ENCODE assay signal across 4 fruit fly cellular contexts in the genomic region with DNA sequence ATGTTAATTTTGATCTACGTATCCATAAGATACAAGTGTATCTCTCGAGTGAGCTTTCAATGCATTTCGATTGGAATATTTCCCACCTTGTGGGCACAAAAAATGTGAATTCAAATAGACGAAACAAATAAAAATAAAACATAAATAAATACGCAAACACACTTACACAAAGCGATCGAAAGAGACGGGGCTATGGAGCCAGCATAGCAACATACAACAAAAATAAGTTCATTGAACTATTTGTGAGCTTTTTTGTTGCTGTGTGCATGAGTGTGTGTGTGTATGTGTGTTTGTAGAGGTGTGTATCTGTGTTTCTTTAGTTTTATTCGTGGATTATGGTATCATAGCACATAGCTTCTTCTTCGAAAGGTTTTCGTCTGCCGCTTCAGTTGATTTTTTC.
TF ChIP-seq lines count a peak whose summit lies in the region.

No protein-coding gene starts in this region.

- TF ChIP-seq CTCF in whole organism, embryonic (GFP tag; optimal IDR thresholded peaks at IDR 0.05; lab: Kevin White, UChicago) = no peak

TF ChIP-seq in whole organism, embryonic, 481 proteins besides CTCF, POLR2A, EP300 and RAD21 (continues in another document):
- TF ChIP-seq Stat92E (GFP tag; optimal IDR thresholded peaks at IDR 0.05; lab: Kevin White, UChicago) = peak in 1 of 3 experiments; percentile 54
- TF ChIP-seq sens (GFP tag; lab: Kevin White, UChicago) = peak; percentile 40
- peak; percentile 11 for TF ChIP-seq lab (GFP tag; optimal IDR thresholded peaks at IDR 0.05; lab: Kevin White, UChicago)
- peak; percentile 30 for TF ChIP-seq fd64A (GFP tag; optimal IDR thresholded peaks at IDR 0.05; lab: Kevin White, UChicago)
- no peak for TF ChIP-seq hkb (optimal IDR thresholded peaks at IDR 0.05; lab: Kevin White, UChicago)
- TF ChIP-seq hkb (GFP tag; IDR thresholded peaks at IDR 0.05; lab: Robert Waterston, UW) = no peak
- no peak for TF ChIP-seq CG11723 (GFP tag; optimal IDR thresholded peaks at IDR 0.05; lab: Kevin White, UChicago)
- peak; percentile 48; the same call in 1 of the 2 replicates for TF ChIP-seq CG4360 (GFP tag; IDR thresholded peaks at IDR 0.05; lab: Robert Waterston, UW)
- TF ChIP-seq CG4820 (GFP tag; optimal IDR thresholded peaks at IDR 0.05; lab: Kevin White, UChicago) = no peak
- TF ChIP-seq Ets65A (GFP tag; lab: Kevin White, UChicago) = peak; percentile 35
- TF ChIP-seq Vsx1 (GFP tag; optimal IDR thresholded peaks at IDR 0.05; lab: Kevin White, UChicago) = peak; percentile 44
- no peak for TF ChIP-seq CG12236 (GFP tag; optimal IDR thresholded peaks at IDR 0.05; lab: Kevin White, UChicago)
- TF ChIP-seq Med (GFP tag; lab: Kevin White, UChicago) = peak; percentile 69
- peak; percentile 48 for TF ChIP-seq ATbp (GFP tag; optimal IDR thresholded peaks at IDR 0.05; lab: Kevin White, UChicago)
- TF ChIP-seq Gsc (GFP tag; IDR thresholded peaks at IDR 0.05; lab: Robert Waterston, UW) = no peak
- no peak for TF ChIP-seq CG11560 (tag; IDR thresholded peaks at IDR 0.05; lab: Robert Waterston, UW)
- TF ChIP-seq CG42726 (GFP tag; IDR thresholded peaks at IDR 0.05; lab: Robert Waterston, UW; ENCODE audit: partially characterized antibody) = no peak
- TF ChIP-seq Blimp-1 (GFP tag; optimal IDR thresholded peaks at IDR 0.05; lab: Kevin White, UChicago) = peak; percentile 56
- peak; percentile 68 for TF ChIP-seq CG11504 (tag; optimal IDR thresholded peaks at IDR 0.05; lab: Kevin White, UChicago)
- TF ChIP-seq CG6813 (GFP tag; optimal IDR thresholded peaks at IDR 0.05; lab: Kevin White, UChicago) = peak; percentile 23
- TF ChIP-seq salm (tag; optimal IDR thresholded peaks at IDR 0.05; lab: Kevin White, UChicago) = peak; percentile 35
- peak; percentile 90 for TF ChIP-seq abd-A (tag; optimal IDR thresholded peaks at IDR 0.05; lab: Kevin White, UChicago)

TF ChIP-seq in whole organism, prepupa, 60 proteins besides CTCF, POLR2A, EP300 and RAD21:
- TF ChIP-seq CG34406 (GFP tag; optimal IDR thresholded peaks at IDR 0.05; lab: Kevin White, UChicago) (no peak), topi (GFP tag; optimal IDR thresholded peaks at IDR 0.05; lab: Kevin White, UChicago) (no peak), net (GFP tag; optimal IDR thresholded peaks at IDR 0.05; lab: Kevin White, UChicago) (no peak), achi (GFP tag; optimal IDR thresholded peaks at IDR 0.05; lab: Kevin White, UChicago) (no peak), CG6792 (GFP tag; optimal IDR thresholded peaks at IDR 0.05; lab: Kevin White, UChicago) (no peak), fkh (GFP tag; optimal IDR thresholded peaks at IDR 0.05; lab: Kevin White, UChicago) (peak; percentile 83)

TF ChIP-seq in whole organism, pupa, 21 proteins besides CTCF, POLR2A, EP300 and RAD21:
- peak; percentile 32 for TF ChIP-seq EcR (GFP tag; optimal IDR thresholded peaks at IDR 0.05; lab: Kevin White, UChicago)
- TF ChIP-seq CG4496 (GFP tag; IDR thresholded peaks at IDR 0.05; lab: Robert Waterston, UW) = no peak

TF ChIP-seq in whole organism, wandering third instar larva, 38 proteins besides CTCF, POLR2A, EP300 and RAD21:
- TF ChIP-seq Rel (GFP tag; optimal IDR thresholded peaks at IDR 0.05; lab: Kevin White, UChicago) (no peak), Rel (tag; optimal IDR thresholded peaks at IDR 0.05; lab: Kevin White, UChicago) (no peak), Dfd (GFP tag; optimal IDR thresholded peaks at IDR 0.05; lab: Kevin White, UChicago) (peak; percentile 67)
